Worm (Caenorhabditis elegans) whole organism, L4/young adult: ENCODE measurements around the gene cat-1.

Source experiments
- dao-5 ChIP-seq: sonication (generic microtip); optimal IDR thresholded peaks from 2 replicates; lab custom pipeline; 2016; ENCODE audit warnings: missing genotype, missing genetic modification characterization, moderate library complexity, missing compliant biosample characterization
- him-1 ChIP-seq: sonication (generic microtip); optimal IDR thresholded peaks from 2 replicates; lab custom pipeline; 2016; ENCODE audit warnings: missing genotype, missing genetic modification reagents, missing genetic modification characterization, missing compliant biosample characterization

ce11 chrX:5728956-5729467, 18.5 kb upstream of the cat-1 start:
- TF ChIP-seq dao-5 (tag; lab: Kevin White, UChicago) (no peak), him-1 (tag; lab: Kevin White, UChicago) (peak; percentile 84)
